Fruit fly (Drosophila melanogaster): Measurements from ENCODE around the gene Zdhhc8.

The Zdhhc8 gene

DNA sequence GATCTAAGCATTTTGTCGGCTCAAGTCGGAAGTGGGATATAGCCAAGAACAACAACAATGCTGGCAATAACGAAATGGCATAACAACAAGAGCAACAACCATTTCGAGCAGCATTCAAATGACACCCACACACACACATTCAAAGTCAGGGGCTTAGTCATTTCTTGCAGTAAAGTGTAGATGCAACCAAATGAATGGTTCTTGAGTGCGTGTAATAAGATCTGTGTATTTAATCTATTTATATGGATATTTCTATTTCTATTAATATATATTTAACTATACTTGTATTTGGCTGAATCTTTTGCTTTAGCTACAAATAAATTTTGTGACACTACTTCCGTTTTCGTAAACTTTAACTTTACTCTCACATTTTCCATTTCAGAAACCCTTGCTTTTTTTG is 8.3 kb downstream of the Zdhhc8 start:
- TF ChIP-seq CG3919 (GFP tag; optimal IDR thresholded peaks at IDR 0.05) = no peak
- no peak for TF ChIP-seq esn (GFP tag; optimal IDR thresholded peaks at IDR 0.05)
- no peak for TF ChIP-seq acj6 (GFP tag; optimal IDR thresholded peaks at IDR 0.05)
- TF ChIP-seq Blimp-1 (GFP tag; optimal IDR thresholded peaks at IDR 0.05) = no peak
- no peak for TF ChIP-seq CG11902 (GFP tag; optimal IDR thresholded peaks at IDR 0.05)
- TF ChIP-seq CG8119 (GFP tag; IDR thresholded peaks at IDR 0.05) = 0 out of 3 replicates have a peak, but pooled peaks have one; percentile 35
- peak; percentile 52 for TF ChIP-seq CG32006 (GFP tag; optimal IDR thresholded peaks at IDR 0.05)
- no peak for TF ChIP-seq Ets21C (GFP tag; optimal IDR thresholded peaks at IDR 0.05)
- no peak for TF ChIP-seq CG6854 (GFP tag; optimal IDR thresholded peaks at IDR 0.05)

DNA sequence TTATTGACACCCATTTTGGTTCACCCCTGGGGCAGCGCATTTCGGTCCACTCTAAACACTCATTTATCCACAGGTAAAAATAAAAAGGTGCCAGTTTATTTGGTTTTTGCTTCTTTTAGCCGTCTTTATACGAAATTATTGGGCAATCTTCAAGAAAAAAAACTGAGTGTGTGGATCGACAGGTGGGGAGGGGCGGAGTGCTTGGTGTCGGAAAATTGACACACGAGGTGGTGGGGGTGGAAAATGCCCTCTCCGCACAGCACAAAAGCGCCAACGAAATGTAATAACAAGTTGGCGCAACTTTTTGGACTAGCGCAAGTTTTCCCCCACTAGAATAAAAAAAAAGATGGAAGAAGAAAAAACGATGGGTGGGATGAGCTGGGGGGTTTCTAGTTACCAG is 10.5 kb downstream of the Zdhhc8 start:
- TF ChIP-seq Sox14 (GFP tag; optimal IDR thresholded peaks at IDR 0.05) (no peak), pdm3 (GFP tag; optimal IDR thresholded peaks at IDR 0.05) (no peak), CG3032 (tag; optimal IDR thresholded peaks at IDR 0.05) (no peak), Gug (GFP tag; IDR thresholded peaks at IDR 0.05) (no peak), vri (GFP tag; optimal IDR thresholded peaks at IDR 0.05) (no peak), CG10631 (GFP tag; optimal IDR thresholded peaks at IDR 0.05) (no peak), CG8319 (GFP tag; optimal IDR thresholded peaks at IDR 0.05) (no peak), fkh (GFP tag; optimal IDR thresholded peaks at IDR 0.05) (no peak), CG11902 (GFP tag; optimal IDR thresholded peaks at IDR 0.05) (no peak), Smox (GFP tag; optimal IDR thresholded peaks at IDR 0.05) (no peak), CG3919 (GFP tag; optimal IDR thresholded peaks at IDR 0.05) (no peak), CG9139 (GFP tag; optimal IDR thresholded peaks at IDR 0.05) (no peak), cyc (GFP tag; optimal IDR thresholded peaks at IDR 0.05) (no peak), CG4318 (GFP tag; optimal IDR thresholded peaks at IDR 0.05) (no peak), Eip75B (GFP tag; optimal IDR thresholded peaks at IDR 0.05) (no peak), salr (GFP tag; optimal IDR thresholded peaks at IDR 0.05) (no peak), eg (GFP tag; IDR thresholded peaks at IDR 0.05) (no peak), OdsH (GFP tag; optimal IDR thresholded peaks at IDR 0.05) (no peak), Sox102F (GFP tag; optimal IDR thresholded peaks at IDR 0.05) (no peak)

DNA sequence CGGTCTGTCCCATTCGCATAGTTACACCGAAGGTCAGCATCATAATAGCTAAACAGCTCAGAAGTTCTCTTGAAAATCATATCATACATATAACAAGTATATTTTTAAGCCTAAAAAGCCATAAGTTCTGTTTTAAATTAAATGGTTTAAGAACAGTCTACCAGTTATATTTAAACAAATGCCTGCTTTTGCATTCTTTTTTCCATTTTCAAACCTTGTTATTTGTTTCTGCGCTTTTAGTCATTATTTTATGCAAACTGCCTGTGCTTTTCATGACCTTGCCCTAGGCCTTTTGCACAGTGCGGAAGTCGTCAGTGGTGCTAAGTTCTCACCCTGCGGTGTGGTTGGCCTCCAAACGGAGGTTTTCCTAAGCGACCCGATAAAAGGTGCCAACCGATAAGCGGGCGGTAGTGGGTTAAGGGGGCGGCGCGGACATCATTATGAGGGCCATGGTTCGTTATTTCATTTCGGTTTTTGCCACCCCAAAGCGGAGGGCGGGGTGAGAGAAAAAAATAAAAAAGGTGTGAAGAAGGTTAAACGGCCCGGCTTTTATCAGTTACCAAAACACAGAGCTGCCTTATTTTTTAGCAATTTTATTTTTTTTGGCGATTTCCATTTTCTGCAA is 11.4 kb downstream of the Zdhhc8 start:
- TF ChIP-seq Smox (GFP tag; optimal IDR thresholded peaks at IDR 0.05) (peak; percentile 62), svp (GFP tag) (peak; percentile 90), acj6 (GFP tag; optimal IDR thresholded peaks at IDR 0.05) (peak; percentile 67), CG10631 (GFP tag; optimal IDR thresholded peaks at IDR 0.05) (peak; percentile 58), Blimp-1 (GFP tag; optimal IDR thresholded peaks at IDR 0.05) (peak; percentile 45), Hr38 (GFP tag; optimal IDR thresholded peaks at IDR 0.05) (no peak), dsx (GFP tag; optimal IDR thresholded peaks at IDR 0.05; ENCODE audit: poor library complexity, severe bottlenecking) (peak; percentile 51), CG9139 (GFP tag; optimal IDR thresholded peaks at IDR 0.05) (no peak), Met (GFP tag; optimal IDR thresholded peaks at IDR 0.05) (peak; percentile 75), Sox14 (GFP tag; optimal IDR thresholded peaks at IDR 0.05) (peak; percentile 59), CG1621 (tag; optimal IDR thresholded peaks at IDR 0.05) (peak; percentile 45), CG11902 (GFP tag; optimal IDR thresholded peaks at IDR 0.05) (peak; percentile 68), Ets21C (GFP tag; optimal IDR thresholded peaks at IDR 0.05) (peak; percentile 54), CG6792 (GFP tag; optimal IDR thresholded peaks at IDR 0.05) (peak; percentile 72), fd59A (GFP tag; optimal IDR thresholded peaks at IDR 0.05) (peak; percentile 61), CG34406 (GFP tag; optimal IDR thresholded peaks at IDR 0.05) (peak; percentile 71), Hr39 (GFP tag; optimal IDR thresholded peaks at IDR 0.05) (peak; percentile 78), lz (GFP tag; optimal IDR thresholded peaks at IDR 0.05) (peak; percentile 74), CG3032 (tag; optimal IDR thresholded peaks at IDR 0.05) (peak; percentile 27), ss (GFP tag; optimal IDR thresholded peaks at IDR 0.05) (peak; percentile 34 to 46), CG11762 (GFP tag; optimal IDR thresholded peaks at IDR 0.05; ENCODE audit: insufficient read depth) (peak; percentile 67), CG3919 (GFP tag; optimal IDR thresholded peaks at IDR 0.05) (peak; percentile 69), Eip93F (GFP tag; optimal IDR thresholded peaks at IDR 0.05) (no peak), topi (GFP tag; optimal IDR thresholded peaks at IDR 0.05) (peak; percentile 82), Hr4 (GFP tag; optimal IDR thresholded peaks at IDR 0.05) (peak; percentile 56), CG16779 (tag; optimal IDR thresholded peaks at IDR 0.05) (no peak), CG7368 (GFP tag; optimal IDR thresholded peaks at IDR 0.05) (peak; percentile 53), Eip75B (GFP tag; optimal IDR thresholded peaks at IDR 0.05) (peak; percentile 63), CG8319 (GFP tag; optimal IDR thresholded peaks at IDR 0.05) (peak; percentile 61), CG4318 (GFP tag; optimal IDR thresholded peaks at IDR 0.05) (peak; percentile 41), Sox102F (GFP tag; optimal IDR thresholded peaks at IDR 0.05) (peak; percentile 57), OdsH (GFP tag; optimal IDR thresholded peaks at IDR 0.05) (peak; percentile 63), CG6854 (GFP tag; optimal IDR thresholded peaks at IDR 0.05) (peak; percentile 15), spab (GFP tag; optimal IDR thresholded peaks at IDR 0.05) (peak; percentile 44), Ets96B (tag; optimal IDR thresholded peaks at IDR 0.05) (peak; percentile 64)

Measured in whole organism, prepupa.